Fruit fly (Drosophila melanogaster) whole organism, pupa: Measurements from ENCODE around the gene CG2681.
A peak's percentile ranks its signal among the peaks of the same experiment; 100 is the strongest.

Experiments used
- CG10348 ChIP-seq: fragments of 200-800 bp; sonication (Bioruptor generic); IDR thresholded peaks from 2 replicates; pipeline ENCODE4 v1.3.6; 2022; ENCODE audit warnings: missing biosample characterization, missing genetic modification characterization
- CG12605 ChIP-seq: fragments of 200-800 bp; sonication (Bioruptor generic); IDR thresholded peaks from 2 replicates; pipeline ENCODE4 v1.3.6; 2022; ENCODE audit warnings: missing biosample characterization, missing genetic modification characterization
- CG13204 ChIP-seq: fragments of 200-800 bp; sonication (Bioruptor generic); optimal IDR thresholded peaks from 2 replicates; lab custom pipeline; 2018; ENCODE audit warnings: missing biosample characterization, mild to moderate bottlenecking, missing genetic modification characterization, moderate library complexity
- CG14655 ChIP-seq: fragments of 200-800 bp; sonication (Bioruptor generic); optimal IDR thresholded peaks from 3 replicates; lab custom pipeline; 2017; ENCODE audit warnings: mild to moderate bottlenecking, missing biosample characterization, missing genetic modification reagents, missing genetic modification characterization
- CG15710 ChIP-seq: fragments of 200-800 bp; sonication (Bioruptor generic); optimal IDR thresholded peaks from 2 replicates; lab custom pipeline; 2018; ENCODE audit warnings: missing biosample characterization, mild to moderate bottlenecking, missing genetic modification characterization, moderate library complexity
- CG17806 ChIP-seq: fragments of 200-800 bp; sonication (Bioruptor generic); optimal IDR thresholded peaks from 2 replicates; lab custom pipeline; 2018; ENCODE audit warnings: missing biosample characterization, mild to moderate bottlenecking, missing genetic modification characterization, moderate library complexity
- CG32121 ChIP-seq: fragments of 200-800 bp; sonication (Bioruptor generic); IDR thresholded peaks from 2 replicates; pipeline ENCODE4 v1.3.6; 2022; ENCODE audit warnings: missing biosample characterization, missing genetic modification characterization
- CG34367 ChIP-seq: fragments of 200-800 bp; sonication (Bioruptor generic); optimal IDR thresholded peaks from 2 replicates; lab custom pipeline; 2018; ENCODE audit warnings: missing biosample characterization, mild to moderate bottlenecking, missing genetic modification characterization
- CG4496 ChIP-seq: fragments of 200-800 bp; sonication (Bioruptor generic); IDR thresholded peaks from 3 replicates; pipeline ENCODE4 v1.3.6; 2022; ENCODE audit warnings: missing biosample characterization, missing genetic modification characterization
- CG8159 ChIP-seq: fragments of 200-800 bp; sonication (Bioruptor generic); optimal IDR thresholded peaks from 3 replicates; lab custom pipeline; 2018; ENCODE audit warnings: missing biosample characterization, mild to moderate bottlenecking, missing genetic modification characterization, moderate library complexity
- CG8301 ChIP-seq: fragments of 200-800 bp; sonication (Bioruptor generic); optimal IDR thresholded peaks from 2 replicates; lab custom pipeline; 2018; ENCODE audit warnings: missing biosample characterization, mild to moderate bottlenecking, missing genetic modification characterization
- CG9948 ChIP-seq: fragments of 200-800 bp; sonication (Bioruptor generic); optimal IDR thresholded peaks from 2 replicates; lab custom pipeline; 2018; ENCODE audit warnings: missing biosample characterization, mild to moderate bottlenecking, missing genetic modification characterization, moderate library complexity
- D1 ChIP-seq: fragments of 200-800 bp; sonication (Bioruptor generic); optimal IDR thresholded peaks from 2 replicates; lab custom pipeline; 2018; ENCODE audit warnings: missing biosample characterization, mild to moderate bottlenecking, missing genetic modification characterization, moderate library complexity
- EcR ChIP-seq: fragments of 200-800 bp; sonication (Bioruptor generic); optimal IDR thresholded peaks from 3 replicates; lab custom pipeline; 2019; ENCODE audit warnings: missing biosample characterization, missing genetic modification characterization, mild to moderate bottlenecking, moderate library complexity, missing genetic modification reagents
- Ets98B ChIP-seq: fragments of 200-800 bp; sonication (Bioruptor generic); IDR thresholded peaks from 2 replicates; pipeline ENCODE4 v1.3.6; 2022; ENCODE audit warnings: missing biosample characterization, missing genetic modification characterization
- Pif1A ChIP-seq: fragments of 200-800 bp; sonication (Bioruptor generic); optimal IDR thresholded peaks from 3 replicates; lab custom pipeline; 2016; ENCODE audit warnings: missing biosample characterization, missing genetic modification characterization
- Pif1B ChIP-seq: fragments of 200-800 bp; sonication (Bioruptor generic); optimal IDR thresholded peaks from 3 replicates; lab custom pipeline; 2016; ENCODE audit warnings: missing biosample characterization, missing genetic modification characterization
- Snoo ChIP-seq: fragments of 200-800 bp; sonication (Bioruptor generic); optimal IDR thresholded peaks from 3 replicates; lab custom pipeline; 2017; ENCODE audit warnings: missing biosample characterization, mild to moderate bottlenecking, missing genetic modification characterization, inconsistent platforms
- fd96Ca ChIP-seq: fragments of 200-800 bp; sonication (Bioruptor generic); IDR thresholded peaks from 3 replicates; pipeline ENCODE4 v1.3.6; 2022; ENCODE audit warnings: missing biosample characterization, missing genetic modification characterization
- gl ChIP-seq: fragments of 200-800 bp; sonication (Bioruptor generic); optimal IDR thresholded peaks from 2 replicates; lab custom pipeline; 2018; ENCODE audit warnings: missing biosample characterization, mild to moderate bottlenecking, missing genetic modification characterization
- rn ChIP-seq: fragments of 200-800 bp; sonication (Bioruptor generic); IDR thresholded peaks from 2 replicates; pipeline ENCODE4 v1.3.6; 2022; ENCODE audit warnings: missing biosample characterization, missing genetic modification characterization

Gene CG2681

DNA sequence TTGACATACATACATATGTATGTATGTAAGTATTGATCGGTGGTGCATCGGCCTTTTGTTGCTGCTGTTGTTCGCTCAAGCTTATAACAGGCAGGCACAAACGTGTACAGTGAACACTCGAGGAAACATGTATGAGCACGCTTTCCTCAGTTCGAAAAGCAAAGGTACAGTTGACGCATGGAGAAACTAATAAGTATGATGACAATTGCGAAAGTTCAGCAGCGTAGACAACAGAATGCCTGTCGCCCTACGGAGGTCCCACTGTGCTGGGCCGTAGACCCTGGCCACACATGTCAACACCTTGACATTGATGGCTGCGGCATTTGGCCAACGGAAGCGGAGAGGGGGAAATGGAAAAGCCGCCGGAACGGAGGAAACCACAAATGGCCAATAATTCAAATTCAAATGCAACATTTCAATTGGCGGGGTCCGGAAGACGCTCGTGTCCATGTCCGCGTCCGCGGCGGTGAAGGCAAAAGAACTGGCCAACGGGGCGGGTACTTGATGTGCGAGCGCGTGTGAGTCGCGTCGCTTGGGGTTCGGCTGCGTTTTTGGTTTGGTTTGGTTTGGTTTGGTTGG, at the start of gene CG2681:
CG2681 (plus strand) TSS at position 529 of the 579 bp plus-strand sequence.
- TF ChIP-seq CG4496 (GFP tag; lab: Robert Waterston, UW) (peak; percentile 81), fd96Ca (peak; percentile 61), CG10348 (GFP tag; lab: Robert Waterston, UW) (peak; percentile 26; the same call in 1 of the 2 replicates), Ets98B (GFP tag; lab: Robert Waterston, UW) (peak; percentile 47), CG12605 (0 out of 2 replicates have a peak, but pooled peaks have one; percentile 34), CG13204 (GFP tag; lab: Kevin White, UChicago) (no peak)

DNA sequence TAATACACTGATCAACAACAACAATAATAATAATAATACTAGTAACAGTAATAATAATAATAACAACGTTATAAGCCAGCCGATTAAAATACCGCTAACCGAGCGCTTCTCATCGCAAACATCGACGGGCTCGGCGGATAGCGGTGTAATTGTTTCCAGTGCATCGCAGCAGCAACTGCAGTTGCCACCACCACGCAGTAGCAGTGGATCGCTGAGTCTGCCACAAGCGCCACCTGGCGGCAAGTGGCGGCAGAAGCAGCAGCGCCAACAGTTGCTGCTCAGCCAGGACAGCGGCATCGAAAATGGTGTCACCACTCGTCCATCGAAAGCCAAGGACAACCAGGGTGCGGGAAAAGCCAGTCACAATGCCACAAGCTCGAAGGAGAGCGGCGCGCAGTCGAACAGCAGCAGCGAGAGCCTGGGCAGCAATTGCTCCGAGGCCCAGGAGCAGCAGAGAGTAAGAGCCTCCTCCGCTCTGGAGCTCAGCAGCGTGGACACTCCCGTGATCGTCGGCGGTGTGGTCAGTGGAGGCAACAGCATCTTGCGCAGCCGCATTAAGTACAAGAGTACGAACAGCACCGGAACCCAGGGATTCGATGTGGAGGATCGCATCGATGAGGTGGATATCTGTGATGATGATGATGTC, 48.9 kb upstream of the CG2681 start:
- TF ChIP-seq CG17806 (tag; lab: Kevin White, UChicago) = peak; percentile 21
- no peak for TF ChIP-seq CG10348 (GFP tag; lab: Robert Waterston, UW)
- TF ChIP-seq CG34367 (tag; lab: Kevin White, UChicago) = no peak
- peak; percentile 16 for TF ChIP-seq Snoo (tag; lab: Kevin White, UChicago)
- TF ChIP-seq CG8159 (tag; lab: Kevin White, UChicago) = no peak
- peak; percentile 35 for TF ChIP-seq CG8301 (tag; lab: Kevin White, UChicago)
- no peak for TF ChIP-seq CG15710 (tag; lab: Kevin White, UChicago)
- peak; percentile 13 for TF ChIP-seq Pif1B (GFP tag; lab: Kevin White, UChicago)
- TF ChIP-seq CG9948 (tag; lab: Kevin White, UChicago) = peak; percentile 16
- TF ChIP-seq fd96Ca = peak; percentile 49; the same call in 1 of the 3 replicates
- no peak for TF ChIP-seq Pif1A
- TF ChIP-seq EcR (GFP tag; lab: Kevin White, UChicago) = no peak
- no peak for TF ChIP-seq CG32121 (GFP tag; lab: Robert Waterston, UW)
- TF ChIP-seq rn (GFP tag; lab: Robert Waterston, UW) = 0 out of 2 replicates have a peak, but pooled peaks have one; percentile 8
- TF ChIP-seq D1 = no peak
- TF ChIP-seq gl (tag; lab: Kevin White, UChicago) = no peak
- TF ChIP-seq CG13204 (GFP tag; lab: Kevin White, UChicago) = peak; percentile 16
- peak; percentile 48 for TF ChIP-seq Ets98B (GFP tag; lab: Robert Waterston, UW)
- 0 out of 2 replicates have a peak, but pooled peaks have one; percentile 22 for TF ChIP-seq CG12605
- 0 out of 3 replicates have a peak, but pooled peaks have one; percentile 54 for TF ChIP-seq CG4496 (GFP tag; lab: Robert Waterston, UW)
- peak; percentile 54 for TF ChIP-seq CG14655 (GFP tag; lab: Kevin White, UChicago)

DNA sequence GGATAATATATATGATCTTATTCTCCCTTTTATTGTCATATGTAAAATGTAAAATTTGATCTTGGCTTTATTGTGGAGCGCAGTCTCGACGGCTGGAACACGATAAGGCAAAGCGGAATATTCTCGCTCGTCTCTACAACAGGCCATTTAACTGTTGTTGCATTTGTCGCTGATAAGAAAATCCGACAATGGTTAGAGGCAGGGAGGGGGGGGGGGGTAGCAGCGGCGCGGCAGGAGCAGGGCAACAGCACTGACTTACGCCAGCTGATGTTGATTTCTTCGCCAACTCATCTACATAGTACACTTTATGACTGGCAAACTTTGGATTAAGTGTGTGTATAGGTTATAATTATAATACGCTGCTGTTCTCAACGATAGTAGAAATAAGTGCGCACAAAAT, 46.7 kb upstream of the CG2681 start:
- no peak for TF ChIP-seq Pif1B (GFP tag; lab: Kevin White, UChicago)
- 0 out of 2 replicates have a peak, but pooled peaks have one; percentile 11 for TF ChIP-seq Ets98B (GFP tag; lab: Robert Waterston, UW)
- no peak for TF ChIP-seq CG8301 (tag; lab: Kevin White, UChicago)
- TF ChIP-seq EcR (GFP tag; lab: Kevin White, UChicago) = peak; percentile 66
- TF ChIP-seq, all 21 proteins: peak for 2

DNA sequence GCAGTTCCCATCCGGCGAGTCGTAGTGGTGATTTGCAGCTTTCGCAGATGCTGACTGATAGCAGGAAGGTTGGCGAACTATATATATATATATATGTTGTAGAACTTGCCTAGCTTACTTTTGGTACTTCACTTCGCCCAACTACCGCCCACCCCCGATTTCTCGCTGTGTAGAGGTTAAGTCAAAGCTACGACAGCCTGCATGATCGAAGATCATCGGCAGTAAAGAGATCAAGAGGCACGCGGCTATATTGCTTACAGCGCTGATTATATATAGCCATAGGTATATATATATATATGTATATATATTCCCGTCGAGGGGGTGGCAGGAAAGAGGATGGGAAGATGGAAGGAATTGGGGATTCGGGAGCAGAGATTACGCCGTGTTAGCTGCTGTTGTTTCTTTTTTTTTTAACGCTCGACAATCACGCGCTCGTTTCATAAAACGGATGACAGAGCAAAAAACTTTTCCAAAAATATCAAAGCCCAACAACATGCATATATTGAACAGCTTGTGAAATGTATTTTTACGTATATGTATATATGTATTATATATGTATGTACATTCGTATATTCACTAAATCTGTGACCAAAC, 45.8 kb upstream of the CG2681 start:
- TF ChIP-seq EcR (GFP tag; lab: Kevin White, UChicago) = no peak
- TF ChIP-seq CG10348 (GFP tag; lab: Robert Waterston, UW) = no peak
- TF ChIP-seq CG32121 (GFP tag; lab: Robert Waterston, UW) = no peak
- TF ChIP-seq CG8159 (tag; lab: Kevin White, UChicago) = no peak
- no peak for TF ChIP-seq CG15710 (tag; lab: Kevin White, UChicago)
- TF ChIP-seq gl (tag; lab: Kevin White, UChicago) = no peak
- no peak for TF ChIP-seq CG4496 (GFP tag; lab: Robert Waterston, UW)
- no peak for TF ChIP-seq Pif1A
- no peak for TF ChIP-seq CG12605
- no peak for TF ChIP-seq Snoo (tag; lab: Kevin White, UChicago)

DNA sequence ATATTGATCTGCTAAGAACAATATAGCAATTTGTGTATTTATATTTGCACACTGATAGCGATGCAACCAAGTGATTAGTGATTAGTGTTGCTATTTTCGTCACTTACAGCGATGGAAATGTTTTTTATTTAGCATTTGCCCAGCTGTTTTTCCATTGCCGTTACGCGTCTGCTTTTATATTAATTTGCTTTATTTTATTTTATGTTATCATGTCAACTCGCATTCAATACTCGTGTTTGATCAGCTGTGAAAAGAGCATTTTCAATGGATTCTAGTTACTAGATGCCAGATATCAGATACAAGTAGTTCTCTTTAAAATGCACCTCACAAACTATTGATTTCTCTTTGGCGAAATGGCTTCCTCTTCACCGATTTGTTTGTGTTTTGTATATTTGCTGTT, 45.1 kb upstream of the CG2681 start:
- TF ChIP-seq fd96Ca (no peak), Snoo (tag; lab: Kevin White, UChicago) (no peak), CG13204 (GFP tag; lab: Kevin White, UChicago) (no peak)

DNA sequence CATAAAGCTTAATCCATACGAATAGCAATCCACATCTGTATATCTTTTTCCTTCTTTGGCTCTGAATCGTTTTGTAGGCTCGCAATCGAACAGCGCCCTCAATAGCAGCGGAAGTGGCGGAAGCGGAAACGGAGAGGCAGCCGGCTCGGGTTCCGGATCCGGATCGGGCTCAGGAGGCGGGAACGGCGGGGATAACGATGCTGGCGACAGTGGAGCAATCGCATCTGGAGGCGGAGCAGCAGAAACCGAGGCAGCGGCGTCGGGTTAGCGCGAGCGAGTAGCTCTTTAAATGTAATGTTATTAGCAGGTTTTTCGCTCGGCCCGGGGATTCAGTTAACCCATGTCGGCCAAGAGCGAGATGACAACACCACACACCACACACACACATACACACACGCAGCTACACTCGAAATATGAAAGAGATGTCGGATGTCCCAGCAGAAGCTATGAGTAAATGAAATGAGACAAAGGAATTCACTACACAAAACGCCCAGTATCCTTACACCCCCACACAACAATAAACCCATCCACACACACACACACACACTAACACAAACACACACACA, 31.4 kb upstream of the CG2681 start:
- TF ChIP-seq CG10348 (GFP tag; lab: Robert Waterston, UW) = no peak
- no peak for TF ChIP-seq CG13204 (GFP tag; lab: Kevin White, UChicago)
- TF ChIP-seq CG4496 (GFP tag; lab: Robert Waterston, UW) = peak; percentile 59; the same call in 2 of the 3 replicates
- TF ChIP-seq CG8159 (tag; lab: Kevin White, UChicago) = no peak
- no peak for TF ChIP-seq Pif1A
- no peak for TF ChIP-seq Snoo (tag; lab: Kevin White, UChicago)
- TF ChIP-seq EcR (GFP tag; lab: Kevin White, UChicago) = no peak
- TF ChIP-seq Ets98B (GFP tag; lab: Robert Waterston, UW) = no peak
- TF ChIP-seq gl (tag; lab: Kevin White, UChicago) = no peak
- TF ChIP-seq, all 21 proteins: peak for 1
